Fruit fly (Drosophila melanogaster) whole organism, prepupa: ENCODE data around the gene CG32379.
A peak's percentile ranks its signal among the peaks of the same experiment; 100 is the strongest.

Experiments used
- CG10631 ChIP-seq: fragments of 200-800 bp; sonication (Bioruptor generic); optimal IDR thresholded peaks from 2 replicates; lab custom pipeline; 2016; ENCODE audit warnings: missing biosample characterization, missing genetic modification characterization
- CG10669 ChIP-seq: fragments of 200-800 bp; sonication (Bioruptor generic); optimal IDR thresholded peaks from 3 replicates; lab custom pipeline; 2018; ENCODE audit warnings: missing biosample characterization, mild to moderate bottlenecking, missing genetic modification characterization, moderate library complexity
- CG11294 ChIP-seq: fragments of 200-800 bp; sonication (Bioruptor generic); IDR thresholded peaks from 2 replicates; pipeline ENCODE4 v1.3.6; 2022; ENCODE audit warnings: missing biosample characterization, missing genetic modification characterization
- CG11762 ChIP-seq: fragments of 200-800 bp; sonication (Bioruptor generic); optimal IDR thresholded peaks from 3 replicates; lab custom pipeline; 2016; ENCODE audit warnings: missing biosample characterization, missing genetic modification characterization; ENCODE audit not compliant: insufficient read depth
- CG15336 ChIP-seq: fragments of 200-800 bp; sonication (Bioruptor generic); IDR thresholded peaks from 2 replicates; pipeline ENCODE4 v1.3.6; 2022; ENCODE audit warnings: missing biosample characterization, missing genetic modification characterization
- CG16779 ChIP-seq: fragments of 200-800 bp; sonication (Bioruptor generic); optimal IDR thresholded peaks from 3 replicates; lab custom pipeline; 2017; ENCODE audit warnings: missing biosample characterization, mild to moderate bottlenecking, missing genetic modification characterization
- CG3032 ChIP-seq: fragments of 200-800 bp; optimal IDR thresholded peaks from 2 replicates; lab custom pipeline; 2019; ENCODE audit warnings: missing biosample characterization, mild to moderate bottlenecking, missing genetic modification characterization, moderate library complexity
- CG32006 ChIP-seq: fragments of 200-800 bp; sonication (Bioruptor generic); optimal IDR thresholded peaks from 3 replicates; lab custom pipeline; 2017; ENCODE audit warnings: missing biosample characterization, mild to moderate bottlenecking, missing genetic modification characterization
- CG34406 ChIP-seq: fragments of 200-800 bp; sonication (Bioruptor generic); optimal IDR thresholded peaks from 3 replicates; lab custom pipeline; 2016; ENCODE audit warnings: missing biosample characterization, missing genetic modification characterization
- CG3919 ChIP-seq: fragments of 200-800 bp; sonication (Bioruptor generic); optimal IDR thresholded peaks from 3 replicates; lab custom pipeline; 2016; ENCODE audit warnings: missing biosample characterization, missing genetic modification characterization
- CG6163 ChIP-seq: fragments of 200-800 bp; sonication (Bioruptor generic); IDR thresholded peaks from 3 replicates; pipeline ENCODE4 v1.3.6; 2022; ENCODE audit warnings: missing biosample characterization, missing genetic modification characterization
- CG6276 ChIP-seq: fragments of 200-800 bp; sonication (Bioruptor generic); optimal IDR thresholded peaks from 2 replicates; lab custom pipeline; 2017; ENCODE audit warnings: missing biosample characterization, mild to moderate bottlenecking, missing genetic modification characterization
- CG6792 ChIP-seq: fragments of 200-800 bp; sonication (Bioruptor generic); optimal IDR thresholded peaks from 3 replicates; lab custom pipeline; 2016; ENCODE audit warnings: missing biosample characterization, missing genetic modification characterization
- CG6808 ChIP-seq: fragments of 200-800 bp; sonication (Bioruptor generic); optimal IDR thresholded peaks from 3 replicates; lab custom pipeline; 2017; ENCODE audit warnings: missing biosample characterization, missing genetic modification characterization, mild to moderate bottlenecking, moderate library complexity, missing genetic modification reagents
- CG7368 ChIP-seq: fragments of 200-800 bp; sonication (Bioruptor generic); optimal IDR thresholded peaks from 3 replicates; lab custom pipeline; 2016; ENCODE audit warnings: missing biosample characterization, missing genetic modification characterization
- CG8632 ChIP-seq: fragments of 200-800 bp; sonication (Bioruptor generic); optimal IDR thresholded peaks from 3 replicates; lab custom pipeline; 2016; ENCODE audit warnings: missing biosample characterization, missing genetic modification characterization
- CG9139 ChIP-seq: fragments of 200-800 bp; sonication (Bioruptor generic); optimal IDR thresholded peaks from 3 replicates; lab custom pipeline; 2017; ENCODE audit warnings: missing biosample characterization, mild to moderate bottlenecking, missing genetic modification characterization
- Eip75B ChIP-seq: fragments of 200-800 bp; sonication (Bioruptor generic); optimal IDR thresholded peaks from 3 replicates; lab custom pipeline; 2016; ENCODE audit warnings: missing biosample characterization, missing genetic modification characterization
- Eip78C ChIP-seq: fragments of 200-800 bp; sonication (Bioruptor generic); peaks from one replicate; lab custom pipeline; 2016; ENCODE audit warnings: missing biosample characterization, missing genetic modification characterization
- Eip93F ChIP-seq: fragments of 200-800 bp; sonication (Bioruptor generic); optimal IDR thresholded peaks from 2 replicates; lab custom pipeline; 2016; ENCODE audit warnings: missing biosample characterization, mild to moderate bottlenecking, missing genetic modification characterization
- Ets21C ChIP-seq: fragments of 200-800 bp; sonication (Bioruptor generic); optimal IDR thresholded peaks from 3 replicates; lab custom pipeline; 2016; ENCODE audit warnings: missing biosample characterization, missing genetic modification characterization
- Ets96B ChIP-seq: fragments of 200-800 bp; optimal IDR thresholded peaks from 2 replicates; lab custom pipeline; 2019; ENCODE audit warnings: missing biosample characterization, mild to moderate bottlenecking, missing genetic modification characterization, moderate library complexity
- Hr38 ChIP-seq: sonication (Bioruptor generic); optimal IDR thresholded peaks from 2 replicates; lab custom pipeline; 2016; ENCODE audit warnings: missing biosample characterization, missing genetic modification characterization
- Hr4 ChIP-seq: fragments of 200-800 bp; sonication (Bioruptor generic); optimal IDR thresholded peaks from 3 replicates; lab custom pipeline; 2016; ENCODE audit warnings: missing biosample characterization, missing genetic modification characterization
- Met ChIP-seq: fragments of 200-800 bp; sonication (Bioruptor generic); optimal IDR thresholded peaks from 3 replicates; lab custom pipeline; 2016; ENCODE audit warnings: missing biosample characterization, missing genetic modification characterization
- OdsH ChIP-seq: fragments of 200-800 bp; sonication (Bioruptor generic); optimal IDR thresholded peaks from 3 replicates; lab custom pipeline; 2016; ENCODE audit warnings: missing biosample characterization, missing genetic modification characterization
- Smox ChIP-seq: fragments of 200-800 bp; sonication (Bioruptor generic); optimal IDR thresholded peaks from 3 replicates; lab custom pipeline; 2016; ENCODE audit warnings: missing biosample characterization, missing genetic modification characterization
- Sox102F ChIP-seq: fragments of 200-800 bp; sonication (Bioruptor generic); optimal IDR thresholded peaks from 2 replicates; lab custom pipeline; 2016; ENCODE audit warnings: missing biosample characterization, mild to moderate bottlenecking, missing genetic modification characterization
- Sox14 ChIP-seq: fragments of 200-800 bp; sonication (Bioruptor generic); optimal IDR thresholded peaks from 3 replicates; lab custom pipeline; 2016; ENCODE audit warnings: missing biosample characterization, missing genetic modification characterization
- Sox15 ChIP-seq: fragments of 200-800 bp; sonication (Bioruptor generic); optimal IDR thresholded peaks from 3 replicates; lab custom pipeline; 2016; ENCODE audit warnings: missing biosample characterization, missing genetic modification characterization
- acj6 ChIP-seq: fragments of 200-800 bp; sonication (Bioruptor generic); optimal IDR thresholded peaks from 3 replicates; lab custom pipeline; 2016; ENCODE audit warnings: missing biosample characterization, missing genetic modification characterization
- dac ChIP-seq: fragments of 200-800 bp; sonication (Bioruptor generic); optimal IDR thresholded peaks from 2 replicates; lab custom pipeline; 2017; ENCODE audit warnings: missing biosample characterization, mild to moderate bottlenecking, missing genetic modification characterization
- dsx ChIP-seq: fragments of 200-800 bp; optimal IDR thresholded peaks from 3 replicates; lab custom pipeline; 2019; ENCODE audit warnings: missing biosample characterization, mild to moderate bottlenecking, missing genetic modification characterization, moderate library complexity; ENCODE audit not compliant: poor library complexity, severe bottlenecking
- eg ChIP-seq: fragments of 200-800 bp; sonication (Bioruptor generic); IDR thresholded peaks from 3 replicates; pipeline ENCODE4 v1.3.6; 2022; ENCODE audit warnings: missing biosample characterization, missing genetic modification characterization
- esn ChIP-seq: fragments of 200-800 bp; sonication (Bioruptor generic); optimal IDR thresholded peaks from 2 replicates; lab custom pipeline; 2016; ENCODE audit warnings: missing biosample characterization, mild to moderate bottlenecking, missing genetic modification characterization, moderate library complexity
- fd59A ChIP-seq: fragments of 200-800 bp; sonication (Bioruptor generic); optimal IDR thresholded peaks from 2 replicates; lab custom pipeline; 2017; ENCODE audit warnings: missing biosample characterization, mild to moderate bottlenecking, missing genetic modification characterization, missing genetic modification reagents
- fd85E ChIP-seq: fragments of 200-800 bp; sonication (Bioruptor generic); optimal IDR thresholded peaks from 3 replicates; lab custom pipeline; 2016; ENCODE audit warnings: missing biosample characterization, missing genetic modification characterization
- fkh ChIP-seq: fragments of 200-800 bp; sonication (Bioruptor generic); optimal IDR thresholded peaks from 3 replicates; lab custom pipeline; 2017; ENCODE audit warnings: missing biosample characterization, mild to moderate bottlenecking, missing genetic modification characterization, moderate library complexity
- net ChIP-seq: fragments of 200-800 bp; sonication (Bioruptor generic); optimal IDR thresholded peaks from 3 replicates; lab custom pipeline; 2016; ENCODE audit warnings: missing biosample characterization, missing genetic modification characterization
- pdm3 ChIP-seq: fragments of 200-800 bp; sonication (Bioruptor generic); optimal IDR thresholded peaks from 3 replicates; lab custom pipeline; 2016; ENCODE audit warnings: missing biosample characterization, missing genetic modification characterization
- salr ChIP-seq, 2 experiments: fragments of 200-800 bp; sonication (Bioruptor generic); optimal IDR thresholded peaks; 3 replicates each; lab custom pipeline; 2016 to 2018; ENCODE audit warnings: missing biosample characterization in 2 of 2, missing genetic modification characterization in 2 of 2, mild to moderate bottlenecking in 1 of 2
- ss ChIP-seq, 2 experiments: fragments of 200-800 bp; sonication (Bioruptor generic); optimal IDR thresholded peaks; 2 replicates in 1 of 2; 3 replicates in 1 of 2; lab custom pipeline; 2017 to 2018; ENCODE audit warnings: mild to moderate bottlenecking in 2 of 2, missing biosample characterization in 2 of 2, missing genetic modification characterization in 2 of 2, moderate library complexity in 1 of 2
- svp ChIP-seq: fragments of 200-800 bp; sonication (Bioruptor generic); peaks from one replicate; lab custom pipeline; 2016; ENCODE audit warnings: missing biosample characterization, missing genetic modification characterization
- vri ChIP-seq: fragments of 200-800 bp; sonication (Bioruptor generic); optimal IDR thresholded peaks from 3 replicates; lab custom pipeline; 2016; ENCODE audit warnings: missing biosample characterization, mild to moderate bottlenecking, missing genetic modification characterization

CG32379 gene

dm6 chr3L:7361095-7361522 lies 35.0 kb upstream of the CG32379 start (continued):
- TF ChIP-seq eg (GFP tag; lab: Robert Waterston, UW) (peak; percentile 74; the same call in 2 of the 3 replicates), dsx (no peak), vri (GFP tag; lab: Kevin White, UChicago) (no peak), CG32006 (GFP tag; lab: Kevin White, UChicago) (peak; percentile 18), Eip93F (GFP tag; lab: Kevin White, UChicago) (no peak), svp (GFP tag; lab: Kevin White, UChicago) (peak; percentile 95), CG11294 (GFP tag; lab: Robert Waterston, UW) (no peak), dac (GFP tag; lab: Kevin White, UChicago) (peak; percentile 0), Ets21C (GFP tag; lab: Kevin White, UChicago) (no peak), CG6163 (GFP tag; lab: Robert Waterston, UW) (no peak; the same call in 1 of the 3 replicates), CG3919 (GFP tag; lab: Kevin White, UChicago) (no peak), CG3032 (no peak), Met (GFP tag; lab: Kevin White, UChicago) (no peak), fkh (GFP tag; lab: Kevin White, UChicago) (no peak), Sox102F (no peak), Sox15 (GFP tag; lab: Kevin White, UChicago) (no peak)
- TF ChIP-seq, all 60 proteins: peak for 23

dm6 chr3L:7364717-7365278 lies 31.4 kb upstream of the CG32379 start:
- TF ChIP-seq fkh (GFP tag; lab: Kevin White, UChicago) (peak; percentile 57), Ets21C (GFP tag; lab: Kevin White, UChicago) (no peak)

- TF ChIP-seq Ets96B (no peak), CG10669 (peak; percentile 8), Sox102F (peak; percentile 46), ss (GFP tag; optimal IDR thresholded peaks at IDR 0.05; lab: Kevin White, UChicago) (peak; percentile 44 to 45), CG9139 (GFP tag; lab: Kevin White, UChicago) (no peak), CG7368 (GFP tag; lab: Kevin White, UChicago) (no peak), Met (GFP tag; lab: Kevin White, UChicago) (peak; percentile 20), salr (GFP tag; optimal IDR thresholded peaks at IDR 0.05; lab: Kevin White, UChicago) (no peak), Eip78C (GFP tag; lab: Kevin White, UChicago) (peak; percentile 82), fd85E (GFP tag; lab: Kevin White, UChicago) (no peak), CG34406 (GFP tag; lab: Kevin White, UChicago) (no peak), CG32006 (GFP tag; lab: Kevin White, UChicago) (peak; percentile 21), CG10631 (GFP tag; lab: Kevin White, UChicago) (no peak), Sox14 (GFP tag; lab: Kevin White, UChicago) (peak; percentile 94), Eip75B (GFP tag; lab: Kevin White, UChicago) (no peak), CG16779 (no peak), CG11762 (GFP tag; lab: Kevin White, UChicago) (no peak), fd59A (GFP tag; lab: Kevin White, UChicago) (no peak), CG6792 (GFP tag; lab: Kevin White, UChicago) (no peak), Eip93F (GFP tag; lab: Kevin White, UChicago) (peak; percentile 73), CG15336 (GFP tag; lab: Robert Waterston, UW) (peak; percentile 41), pdm3 (GFP tag; lab: Kevin White, UChicago) (no peak), CG6808 (GFP tag; lab: Kevin White, UChicago) (no peak), svp (GFP tag; lab: Kevin White, UChicago) (peak; percentile 48), Hr4 (GFP tag; lab: Kevin White, UChicago) (peak; percentile 17), Smox (GFP tag; lab: Kevin White, UChicago) (no peak), CG6163 (GFP tag; lab: Robert Waterston, UW) (peak; percentile 42; the same call in 1 of the 3 replicates), net (GFP tag; lab: Kevin White, UChicago) (no peak), OdsH (no peak), esn (peak; percentile 34), Sox15 (GFP tag; lab: Kevin White, UChicago) (no peak), Hr38 (GFP tag; lab: Kevin White, UChicago) (no peak), CG6276 (GFP tag; lab: Kevin White, UChicago) (no peak), acj6 (GFP tag; lab: Kevin White, UChicago) (peak; percentile 10), fkh (GFP tag; lab: Kevin White, UChicago) (peak; percentile 77), CG8632 (GFP tag; lab: Kevin White, UChicago) (peak; percentile 10)
Measured at dm6 chr3L:7367798-7368678, 28.1 kb upstream of the CG32379 start.
